Fruit fly (Drosophila melanogaster) whole organism, pupa: ENCODE data around the gene Syx8.

Source experiments
- CG12605 ChIP-seq: fragments of 200-800 bp; sonication (Bioruptor generic); IDR thresholded peaks from 2 replicates; pipeline ENCODE4 v1.3.6; 2022; ENCODE audit warnings: missing biosample characterization, missing genetic modification characterization
- CG32121 ChIP-seq: fragments of 200-800 bp; sonication (Bioruptor generic); IDR thresholded peaks from 2 replicates; pipeline ENCODE4 v1.3.6; 2022; ENCODE audit warnings: missing biosample characterization, missing genetic modification characterization
- CG4496 ChIP-seq: fragments of 200-800 bp; sonication (Bioruptor generic); IDR thresholded peaks from 3 replicates; pipeline ENCODE4 v1.3.6; 2022; ENCODE audit warnings: missing biosample characterization, missing genetic modification characterization
- D1 ChIP-seq: fragments of 200-800 bp; sonication (Bioruptor generic); optimal IDR thresholded peaks from 2 replicates; lab custom pipeline; 2018; ENCODE audit warnings: missing biosample characterization, mild to moderate bottlenecking, missing genetic modification characterization, moderate library complexity
- Pif1A ChIP-seq: fragments of 200-800 bp; sonication (Bioruptor generic); optimal IDR thresholded peaks from 3 replicates; lab custom pipeline; 2016; ENCODE audit warnings: missing biosample characterization, missing genetic modification characterization
- Snoo ChIP-seq: fragments of 200-800 bp; sonication (Bioruptor generic); optimal IDR thresholded peaks from 3 replicates; lab custom pipeline; 2017; ENCODE audit warnings: missing biosample characterization, mild to moderate bottlenecking, missing genetic modification characterization, inconsistent platforms

dm6 chr3L:16626199-16626598, 39.3 kb upstream of the Syx8 start:
- TF ChIP-seq CG32121 (no peak), D1 (tag; lab: Kevin White, UChicago) (no peak), CG12605 (GFP tag; lab: Robert Waterston, UW) (no peak), Snoo (no peak), CG4496 (no peak), Pif1A (GFP tag; lab: Kevin White, UChicago) (no peak)
